Fruit fly (Drosophila melanogaster) whole organism, embryonic: ENCODE data around the gene Fgop2.

Experiments used
- Aef1 ChIP-seq: fragments of 200-800 bp; sonication (Bioruptor generic); IDR thresholded peaks from 3 replicates; pipeline ENCODE4 v1.3.6; 2022; ENCODE audit warnings: missing biosample characterization, missing genetic modification characterization
- Bdp1 ChIP-seq: fragments of 200-800 bp; sonication (Bioruptor generic); optimal IDR thresholded peaks from 3 replicates; lab custom pipeline; 2016; ENCODE audit warnings: missing biosample characterization, missing genetic modification characterization
- Bgb ChIP-seq: fragments of 200-800 bp; sonication (Bioruptor generic); IDR thresholded peaks from 2 replicates; pipeline ENCODE4 v1.3.6; 2022; ENCODE audit warnings: missing biosample characterization, missing genetic modification characterization; ENCODE audit not compliant: partially characterized antibody
- CG1024 ChIP-seq: fragments of 200-800 bp; sonication (Bioruptor generic); IDR thresholded peaks from 2 replicates; pipeline ENCODE4 v1.3.6; 2022; ENCODE audit warnings: missing biosample characterization, missing genetic modification characterization
- CG10321 ChIP-seq: fragments of 200-800 bp; sonication (Bioruptor generic); IDR thresholded peaks from 2 replicates; pipeline ENCODE4 v1.3.6; 2022; ENCODE audit warnings: missing biosample characterization, missing genetic modification characterization
- CG13123 ChIP-seq: fragments of 200-800 bp; sonication (Bioruptor generic); optimal IDR thresholded peaks from 2 replicates; lab custom pipeline; 2016; ENCODE audit warnings: missing biosample characterization, missing genetic modification characterization
- CG13287 ChIP-seq: fragments of 200-800 bp; sonication (Bioruptor generic); IDR thresholded peaks from 2 replicates; pipeline ENCODE4 v1.3.6; 2022; ENCODE audit warnings: missing biosample characterization, missing genetic modification characterization; ENCODE audit not compliant: partially characterized antibody
- CG1602 ChIP-seq: fragments of 200-800 bp; sonication (Bioruptor generic); optimal IDR thresholded peaks from 3 replicates; lab custom pipeline; 2016; ENCODE audit warnings: missing biosample characterization, missing genetic modification characterization
- CG18476 ChIP-seq: fragments of 200-800 bp; sonication (Bioruptor generic); optimal IDR thresholded peaks from 2 replicates; lab custom pipeline; 2016; ENCODE audit warnings: missing biosample characterization, mild to moderate bottlenecking, missing genetic modification characterization
- CG4424 ChIP-seq: fragments of 200-800 bp; sonication (Bioruptor generic); optimal IDR thresholded peaks from 3 replicates; lab custom pipeline; 2016; ENCODE audit warnings: missing biosample characterization, missing genetic modification characterization
- CG4707 ChIP-seq: fragments of 200-800 bp; sonication (Bioruptor generic); optimal IDR thresholded peaks from 2 replicates; lab custom pipeline; 2018; ENCODE audit warnings: missing biosample characterization, mild to moderate bottlenecking, missing genetic modification characterization, moderate library complexity
- CG4820 ChIP-seq: fragments of 200-800 bp; sonication (Bioruptor generic); optimal IDR thresholded peaks from 3 replicates; lab custom pipeline; 2016; ENCODE audit warnings: missing biosample characterization, missing genetic modification characterization
- CG6689 ChIP-seq: fragments of 200-800 bp; sonication (Bioruptor generic); IDR thresholded peaks from 2 replicates; pipeline ENCODE4 v1.3.6; 2022; ENCODE audit warnings: missing biosample characterization, missing genetic modification characterization
- CG8478 ChIP-seq: fragments of >200 bp; optimal IDR thresholded peaks from 2 replicates; lab custom pipeline; 2018
- CG9215 ChIP-seq: fragments of 200-800 bp; sonication (Bioruptor generic); IDR thresholded peaks from 2 replicates; pipeline ENCODE4 v1.3.6; 2022; ENCODE audit warnings: missing biosample characterization, missing genetic modification characterization
- CTCF ChIP-seq: fragments of 200-800 bp; sonication (Bioruptor generic); optimal IDR thresholded peaks from 2 replicates; lab custom pipeline; 2017; ENCODE audit warnings: missing biosample characterization, mild to moderate bottlenecking, missing genetic modification characterization, moderate library complexity
- CkIIα-i1 ChIP-seq: fragments of 200-800 bp; sonication (Bioruptor generic); IDR thresholded peaks from 2 replicates; pipeline ENCODE4 v1.3.6; 2022; ENCODE audit warnings: missing biosample characterization, missing genetic modification characterization
- D19A ChIP-seq: fragments of 200-800 bp; optimal IDR thresholded peaks from 3 replicates; lab custom pipeline; 2019; ENCODE audit warnings: missing biosample characterization, mild to moderate bottlenecking, missing genetic modification characterization, moderate library complexity
- Dad ChIP-seq: fragments of 200-800 bp; sonication (Bioruptor generic); optimal IDR thresholded peaks from 3 replicates; lab custom pipeline; 2016; ENCODE audit warnings: missing biosample characterization, missing genetic modification characterization
- Doc2 ChIP-seq: fragments of 200-800 bp; sonication (Bioruptor generic); IDR thresholded peaks from 2 replicates; pipeline ENCODE4 v1.3.6; 2022; ENCODE audit warnings: missing biosample characterization, missing genetic modification characterization
- ERR ChIP-seq: fragments of 200-800 bp; sonication (Bioruptor generic); optimal IDR thresholded peaks from 2 replicates; lab custom pipeline; 2016; ENCODE audit warnings: missing biosample characterization, missing genetic modification characterization
- Fer2 ChIP-seq: fragments of 200-800 bp; sonication (Bioruptor generic); optimal IDR thresholded peaks from 2 replicates; lab custom pipeline; 2018; ENCODE audit warnings: missing biosample characterization, mild to moderate bottlenecking, missing genetic modification characterization, moderate library complexity
- HLHmδ ChIP-seq: fragments of 200-800 bp; sonication (Bioruptor generic); optimal IDR thresholded peaks from 2 replicates; lab custom pipeline; 2018; ENCODE audit warnings: missing biosample characterization, mild to moderate bottlenecking, missing genetic modification characterization, moderate library complexity
- Hey ChIP-seq: fragments of 200-800 bp; sonication (Bioruptor generic); optimal IDR thresholded peaks from 3 replicates; lab custom pipeline; 2018; ENCODE audit warnings: missing biosample characterization, mild to moderate bottlenecking, missing genetic modification characterization
- Jarid2 ChIP-seq: fragments of 200-800 bp; sonication (Bioruptor generic); optimal IDR thresholded peaks from 3 replicates; lab custom pipeline; 2017; ENCODE audit warnings: mild to moderate bottlenecking, missing biosample characterization, missing genetic modification reagents, missing genetic modification characterization
- Lhr ChIP-seq: fragments of 200-800 bp; sonication (Bioruptor generic); optimal IDR thresholded peaks from 3 replicates; lab custom pipeline; 2017; ENCODE audit warnings: mild to moderate bottlenecking, missing biosample characterization, missing genetic modification reagents, missing genetic modification characterization
- MBD-R2 ChIP-seq: fragments of 200-800 bp; sonication (Bioruptor generic); IDR thresholded peaks from 2 replicates; pipeline ENCODE4 v1.3.6; 2022; ENCODE audit warnings: missing biosample characterization, missing genetic modification characterization
- MTF-1 ChIP-seq: fragments of 200-800 bp; sonication (Bioruptor generic); optimal IDR thresholded peaks from 2 replicates; lab custom pipeline; 2018; ENCODE audit warnings: missing biosample characterization, mild to moderate bottlenecking, missing genetic modification characterization, borderline replicate concordance
- Neu2 ChIP-seq: fragments of 200-800 bp; sonication (Bioruptor generic); optimal IDR thresholded peaks from 3 replicates; lab custom pipeline; 2016; ENCODE audit warnings: missing biosample characterization, missing genetic modification characterization, borderline replicate concordance
- Nf-YB ChIP-seq: fragments of 200-800 bp; sonication (Bioruptor generic); optimal IDR thresholded peaks from 3 replicates; lab custom pipeline; 2019; ENCODE audit warnings: missing biosample characterization, mild to moderate bottlenecking, missing genetic modification characterization, moderate library complexity
- Rfx ChIP-seq: fragments of 200-800 bp; sonication (Bioruptor generic); IDR thresholded peaks from 2 replicates; pipeline ENCODE4 v1.3.6; 2022; ENCODE audit warnings: missing biosample characterization, missing genetic modification characterization
- Rx ChIP-seq: fragments of 200-800 bp; sonication (Bioruptor generic); IDR thresholded peaks from 2 replicates; pipeline ENCODE4 v1.3.6; 2022; ENCODE audit warnings: missing biosample characterization, missing genetic modification characterization
- Sry-β ChIP-seq: fragments of 200-800 bp; sonication (Bioruptor generic); optimal IDR thresholded peaks from 2 replicates; lab custom pipeline; 2018; ENCODE audit warnings: missing biosample characterization, mild to moderate bottlenecking, missing genetic modification characterization, moderate library complexity
- ab ChIP-seq: fragments of 200-800 bp; sonication (Bioruptor generic); optimal IDR thresholded peaks from 2 replicates; lab custom pipeline; 2016; ENCODE audit warnings: missing biosample characterization, missing genetic modification characterization
- aop ChIP-seq: fragments of 200-800 bp; sonication (Bioruptor generic); IDR thresholded peaks from 2 replicates; pipeline ENCODE4 v1.3.6; 2022; ENCODE audit warnings: missing biosample characterization, missing genetic modification characterization
- chm ChIP-seq: fragments of 200-800 bp; sonication (Bioruptor generic); IDR thresholded peaks from 2 replicates; pipeline ENCODE4 v1.3.6; 2022; ENCODE audit warnings: missing biosample characterization, missing genetic modification characterization
- ci ChIP-seq: fragments of 200-800 bp; sonication (Bioruptor generic); IDR thresholded peaks from 3 replicates; pipeline ENCODE4 v1.3.6; 2022; ENCODE audit warnings: missing biosample characterization, missing genetic modification characterization
- corto ChIP-seq: fragments of 200-800 bp; sonication (Bioruptor generic); optimal IDR thresholded peaks from 2 replicates; lab custom pipeline; 2016; ENCODE audit warnings: missing biosample characterization, mild to moderate bottlenecking, missing genetic modification characterization, moderate library complexity
- dm ChIP-seq: fragments of 200-800 bp; sonication (Bioruptor generic); optimal IDR thresholded peaks from 3 replicates; lab custom pipeline; 2016; ENCODE audit warnings: missing biosample characterization, missing genetic modification characterization
- gt ChIP-seq: fragments of 200-800 bp; sonication (Bioruptor generic); IDR thresholded peaks from 2 replicates; pipeline ENCODE4 v1.3.6; 2022; ENCODE audit warnings: missing biosample characterization, missing genetic modification characterization
- ind ChIP-seq: fragments of 200-800 bp; sonication (Bioruptor generic); optimal IDR thresholded peaks from 3 replicates; lab custom pipeline; 2016; ENCODE audit warnings: missing biosample characterization, missing genetic modification characterization
- lab ChIP-seq: fragments of 200-800 bp; sonication (Bioruptor generic); optimal IDR thresholded peaks from 3 replicates; lab custom pipeline; 2017; ENCODE audit warnings: missing biosample characterization, missing genetic modification characterization, mild to moderate bottlenecking, moderate library complexity, missing genetic modification reagents
- nerfin-1 ChIP-seq: fragments of 200-800 bp; sonication (Bioruptor generic); optimal IDR thresholded peaks from 3 replicates; lab custom pipeline; 2019; ENCODE audit warnings: missing biosample characterization, mild to moderate bottlenecking, missing genetic modification characterization, moderate library complexity
- odd ChIP-seq: fragments of 200-800 bp; sonication (Bioruptor generic); optimal IDR thresholded peaks from 2 replicates; lab custom pipeline; 2017; ENCODE audit warnings: missing biosample characterization, mild to moderate bottlenecking, missing genetic modification characterization
- otp ChIP-seq: fragments of 200-800 bp; sonication (Bioruptor generic); IDR thresholded peaks from 3 replicates; pipeline ENCODE4, ENCODE4 v1.3.6; 2022; ENCODE audit warnings: missing biosample characterization, missing genetic modification characterization
- repo ChIP-seq: fragments of 200-800 bp; sonication (Bioruptor generic); optimal IDR thresholded peaks from 2 replicates; lab custom pipeline; 2016; ENCODE audit warnings: missing biosample characterization, missing genetic modification characterization
- sens-2 ChIP-seq: fragments of 200-800 bp; sonication (Bioruptor generic); IDR thresholded peaks from 2 replicates; pipeline ENCODE4 v1.3.6; 2022; ENCODE audit warnings: missing biosample characterization, missing genetic modification characterization
- ssp ChIP-seq: fragments of 200-800 bp; sonication (Bioruptor generic); IDR thresholded peaks from 2 replicates; pipeline ENCODE4 v1.3.6; 2022; ENCODE audit warnings: missing biosample characterization, missing genetic modification characterization
- tup ChIP-seq: fragments of 200-800 bp; sonication (Bioruptor generic); optimal IDR thresholded peaks from 2 replicates; lab custom pipeline; 2016; ENCODE audit warnings: missing biosample characterization, mild to moderate bottlenecking, missing genetic modification characterization, moderate library complexity
- wor ChIP-seq: fragments of 200-800 bp; sonication (Bioruptor generic); IDR thresholded peaks from 2 replicates; pipeline ENCODE4 v1.3.6; 2022; ENCODE audit warnings: missing biosample characterization, missing genetic modification characterization
- yki ChIP-seq: fragments of >200 bp; optimal IDR thresholded peaks from 3 replicates; lab custom pipeline; 2018
- z ChIP-seq: fragments of 200-800 bp; sonication (Bioruptor generic); IDR thresholded peaks from 3 replicates; pipeline ENCODE4 v1.3.6; 2022; ENCODE audit warnings: missing biosample characterization, missing genetic modification characterization

Fgop2 gene

dm6 chr2L:6918517-6919202 lies 26.4 kb downstream of the Fgop2 start, which contains the start of gene nop5 (continued):
- TF ChIP-seq MBD-R2 (0 out of 2 replicates have a peak, but pooled peaks have one; percentile 7), Lhr (no peak), chm (GFP tag; lab: Robert Waterston, UW) (no peak), gt (no peak), Fer2 (tag; lab: Kevin White, UChicago) (peak; percentile 40), Jarid2 (GFP tag; lab: Kevin White, UChicago) (no peak), Neu2 (GFP tag; lab: Kevin White, UChicago) (no peak), nerfin-1 (tag; lab: Kevin White, UChicago) (peak; percentile 72), ab (GFP tag; lab: Kevin White, UChicago) (no peak), CG4820 (GFP tag; lab: Kevin White, UChicago) (peak; percentile 34), corto (GFP tag; lab: Kevin White, UChicago) (no peak), CG10321 (GFP tag; lab: Robert Waterston, UW) (no peak), odd (no peak), sens-2 (GFP tag; lab: Robert Waterston, UW) (no peak), CG9215 (GFP tag; lab: Robert Waterston, UW) (peak; percentile 37; the same call in 1 of the 2 replicates), Doc2 (GFP tag; lab: Robert Waterston, UW) (no peak), repo (no peak), CTCF (GFP tag; lab: Kevin White, UChicago) (no peak), CkIIα-i1 (GFP tag; lab: Robert Waterston, UW) (no peak), ind (peak; percentile 53), dm (GFP tag; lab: Kevin White, UChicago) (peak; percentile 99), MTF-1 (GFP tag; lab: Kevin White, UChicago) (no peak), ERR (no peak), CG4424 (GFP tag; lab: Kevin White, UChicago) (peak; percentile 44), z (no peak), Sry-β (peak; percentile 28), ssp (GFP tag; lab: Robert Waterston, UW) (no peak), D19A (no peak), Dad (no peak), Hey (tag; lab: Kevin White, UChicago) (no peak), Bgb (GFP tag; lab: Robert Waterston, UW) (no peak), otp (GFP tag; lab: Robert Waterston, UW) (no peak), Nf-YB (GFP tag; lab: Kevin White, UChicago) (peak; percentile 63), CG1024 (GFP tag; lab: Robert Waterston, UW) (no peak), CG13123 (GFP tag; lab: Kevin White, UChicago) (peak; percentile 18), ci (peak; percentile 53; the same call in 2 of the 3 replicates), CG18476 (peak; percentile 11), tup (GFP tag; lab: Kevin White, UChicago) (no peak), aop (GFP tag; lab: Robert Waterston, UW) (no peak), CG13287 (peak; percentile 30; the same call in 1 of the 2 replicates), lab (no peak), CG8478 (lab: Kevin White, UChicago) (no peak), Rx (no peak), CG4707 (no peak), CG1602 (GFP tag; lab: Kevin White, UChicago) (peak; percentile 47), CG6689 (GFP tag; lab: Robert Waterston, UW) (peak; percentile 47), Bdp1 (GFP tag; lab: Kevin White, UChicago) (no peak), Aef1 (GFP tag; lab: Robert Waterston, UW) (no peak), yki (lab: Kevin White, UChicago) (no peak), Rfx (GFP tag; lab: Robert Waterston, UW) (peak; percentile 43; the same call in 1 of the 2 replicates), HLHmδ (GFP tag; lab: Kevin White, UChicago) (peak; percentile 43), wor (no peak)
